Fruit fly (Drosophila melanogaster): Measurements from ENCODE around the gene Pka-R1.

DNA sequence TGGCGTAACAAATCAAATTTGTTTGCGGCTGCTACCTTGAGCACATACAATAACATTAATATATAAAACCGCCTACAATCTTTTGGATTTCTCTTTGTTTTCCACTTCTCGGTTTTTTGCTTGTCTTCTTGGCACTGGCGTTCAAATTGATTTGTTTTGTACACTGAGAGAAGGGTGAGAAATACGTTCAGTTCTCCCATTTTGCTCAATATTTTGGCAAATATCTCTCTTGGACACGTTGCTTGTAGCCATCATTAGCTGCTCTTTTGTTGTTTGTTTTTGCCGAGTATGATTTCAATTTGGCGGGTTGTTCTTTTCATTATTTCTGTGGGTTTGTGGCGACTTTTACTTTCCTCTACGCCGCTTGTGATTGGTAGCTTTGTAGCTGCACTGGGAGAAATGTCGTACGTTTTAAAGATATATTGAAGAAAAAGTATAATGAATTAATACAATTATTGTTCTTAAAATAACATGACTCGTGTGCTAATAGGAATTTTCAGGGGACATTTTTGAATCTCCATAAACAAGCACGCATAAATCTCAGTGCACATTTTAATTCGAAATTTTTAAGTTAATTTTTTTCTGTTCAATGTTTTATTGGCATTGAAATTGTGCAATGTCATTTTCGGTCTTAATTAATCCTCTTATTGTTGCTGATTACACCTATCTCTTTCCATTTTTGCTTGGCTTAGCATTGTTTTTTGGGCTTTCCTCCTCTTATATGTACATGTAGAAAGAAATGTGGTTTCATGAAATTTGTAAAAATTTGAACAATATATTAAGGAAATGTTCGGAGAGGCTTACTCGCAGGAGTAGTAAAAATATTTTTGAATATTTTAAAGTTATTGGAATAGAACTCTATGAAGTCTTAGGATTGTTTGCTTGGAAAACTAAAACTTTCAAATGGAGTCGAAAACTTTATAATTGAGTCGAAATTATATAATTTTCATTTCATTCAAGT, 11.3 kb downstream of the Pka-R1 start:
- TF ChIP-seq Myc (optimal IDR thresholded peaks at IDR 0.05) (no peak), psq (optimal IDR thresholded peaks at IDR 0.05) (no peak), h (optimal IDR thresholded peaks at IDR 0.05) (no peak)
